Worm (Caenorhabditis elegans) whole organism, L4 larva: ENCODE results near the gene M116.5.
"Not testable (repeated sequence)": the region's sequence is repeated elsewhere in the genome, so short reads cannot be mapped to it uniquely, and the experiment has no call there.

ENCODE experiments used
- D1046.2 ChIP-seq: fragments of 200-800 bp; sonication (Bioruptor generic); IDR thresholded peaks from 2 replicates; pipeline ENCODE4 v1.3.6; 2022; ENCODE audit warnings: missing genetic modification characterization, missing compliant biosample characterization
- F26F4.8 ChIP-seq: fragments of 200-800 bp; sonication (Bioruptor generic); conservative IDR thresholded peaks from 2 replicates; pipeline ENCODE4 v1.3.6; 2022; ENCODE audit warnings: missing genetic modification characterization, missing compliant biosample characterization
- Y105C5A.15 ChIP-seq: fragments of 200-800 bp; sonication (Bioruptor generic); IDR thresholded peaks from 2 replicates; pipeline ENCODE4 v1.3.6; 2022; ENCODE audit warnings: missing genetic modification characterization, missing compliant biosample characterization
- ZK337.2 ChIP-seq: fragments of 200-800 bp; sonication (Bioruptor generic); IDR thresholded peaks from 2 replicates; pipeline ENCODE4 v1.3.6; 2022; ENCODE audit warnings: missing genetic modification reagents, missing genetic modification characterization, missing compliant biosample characterization
- aha-1 ChIP-seq: fragments of 150-350 bp; peaks from one replicate; lab custom pipeline; 2014; ENCODE audit warnings: missing biosample characterization, missing genetic modification characterization
- ceh-20 ChIP-seq: fragments of 200-800 bp; sonication (Bioruptor generic); IDR thresholded peaks from 2 replicates; pipeline ENCODE4 v1.3.6; 2022; ENCODE audit warnings: missing genetic modification reagents, missing genetic modification characterization, missing compliant biosample characterization
- ceh-44 ChIP-seq: fragments of 200-800 bp; sonication (Bioruptor generic); IDR thresholded peaks from 2 replicates; pipeline ENCODE4 v1.3.6; 2022; ENCODE audit warnings: missing genetic modification reagents, missing genetic modification characterization, missing compliant biosample characterization
- ceh-62 ChIP-seq: sonication (generic microtip); optimal IDR thresholded peaks from 2 replicates; lab custom pipeline; 2017; ENCODE audit warnings: missing biosample characterization, missing genetic modification characterization
- daf-19 ChIP-seq: fragments of 200-800 bp; sonication (Bioruptor generic); conservative IDR thresholded peaks from 2 replicates; pipeline ENCODE4 v1.3.6; 2022; ENCODE audit warnings: missing genetic modification characterization, missing compliant biosample characterization
- dmd-6 ChIP-seq: fragments of 200-800 bp; sonication (Bioruptor generic); IDR thresholded peaks from 2 replicates; pipeline ENCODE4 v1.3.6; 2022; ENCODE audit warnings: missing genetic modification reagents, missing genetic modification characterization, missing compliant biosample characterization
- duxl-1 ChIP-seq: sonication (generic microtip); optimal IDR thresholded peaks from 2 replicates; lab custom pipeline; 2016; ENCODE audit warnings: mild to moderate bottlenecking, missing genetic modification characterization, moderate library complexity, missing compliant biosample characterization; ENCODE audit not compliant: poor library complexity
- hlh-11 ChIP-seq: fragments of 200-800 bp; sonication (Bioruptor generic); optimal IDR thresholded peaks from 2 replicates; lab custom pipeline; 2018; ENCODE audit warnings: mild to moderate bottlenecking, missing genetic modification characterization, missing compliant biosample characterization
- hlh-30 ChIP-seq: sonication (generic microtip); optimal IDR thresholded peaks from 2 replicates; lab custom pipeline; 2017; ENCODE audit warnings: antibody characterized with exemption, mild to moderate bottlenecking, missing genetic modification characterization, missing compliant biosample characterization; ENCODE audit not compliant: insufficient read depth
- lim-7 ChIP-seq: fragments of 200-800 bp; sonication (Bioruptor generic); IDR thresholded peaks from 2 replicates; pipeline ENCODE4 v1.3.6; 2022; ENCODE audit warnings: missing genetic modification characterization, missing compliant biosample characterization
- lin-1 ChIP-seq: fragments of 200-800 bp; sonication (Bioruptor generic); IDR thresholded peaks from 2 replicates; pipeline ENCODE4 v1.3.6; 2022; ENCODE audit warnings: missing genetic modification reagents, missing genetic modification characterization, missing compliant biosample characterization
- lin-39 ChIP-seq: fragments of 150-350 bp; optimal IDR thresholded peaks from 2 replicates; lab custom pipeline; 2014; ENCODE audit warnings: missing biosample characterization, missing genetic modification reagents, missing genetic modification characterization
- lir-3 ChIP-seq: sonication (generic microtip); optimal IDR thresholded peaks from 2 replicates; lab custom pipeline; 2016; ENCODE audit warnings: mild to moderate bottlenecking, missing genetic modification characterization, missing compliant biosample characterization
- lsy-2 ChIP-seq, 2 experiments: fragments of 150-350 bp in 1 of 2; sonication (generic microtip) in 1 of 2; optimal IDR thresholded peaks; 2 replicates each; lab custom pipeline; 2014 to 2017; ENCODE audit warnings: missing biosample characterization in 2 of 2, missing genetic modification characterization in 2 of 2
- madf-5 ChIP-seq, 2 experiments: fragments of 200-800 bp; sonication (Bioruptor generic); IDR thresholded peaks; 2 replicates each; pipeline ENCODE4 v1.3.6; 2022; ENCODE audit warnings: missing compliant biosample characterization in 2 of 2, missing genetic modification characterization in 2 of 2
- mdl-1 ChIP-seq, 2 experiments: fragments of 150-350 bp in 1 of 2; sonication (generic microtip) in 1 of 2; optimal IDR thresholded peaks; 2 replicates each; lab custom pipeline; 2014 to 2017; ENCODE audit warnings: missing biosample characterization in 2 of 2, missing genetic modification characterization in 2 of 2
- mdt-29 ChIP-seq: fragments of 200-800 bp; sonication (Bioruptor generic); IDR thresholded peaks from 2 replicates; pipeline ENCODE4 v1.3.6; 2022; ENCODE audit warnings: missing genetic modification reagents, missing genetic modification characterization, missing compliant biosample characterization
- mes-2 ChIP-seq: sonication (generic microtip); optimal IDR thresholded peaks from 2 replicates; lab custom pipeline; 2016; ENCODE audit warnings: missing genotype, mild to moderate bottlenecking, missing genetic modification characterization, missing compliant biosample characterization; ENCODE audit not compliant: poor library complexity, severe bottlenecking
- nhr-28 ChIP-seq: fragments of 150-350 bp; optimal IDR thresholded peaks from 2 replicates; lab custom pipeline; 2014; ENCODE audit warnings: missing biosample characterization, missing genetic modification characterization
- nhr-41 ChIP-seq: fragments of 200-800 bp; sonication (Bioruptor generic); IDR thresholded peaks from 2 replicates; pipeline ENCODE4 v1.3.6; 2022; ENCODE audit warnings: missing genetic modification reagents, missing genetic modification characterization, missing compliant biosample characterization
- nhr-76 ChIP-seq: fragments of 150-350 bp; optimal IDR thresholded peaks from 2 replicates; lab custom pipeline; 2014; ENCODE audit warnings: missing biosample characterization, missing genetic modification characterization
- pha-4 ChIP-seq, 2 experiments: fragments of 150-350 bp in 1 of 2; fragments of 200-800 bp in 1 of 2; sonication (Bioruptor generic) in 1 of 2; IDR thresholded peaks in 1 of 2; optimal IDR thresholded peaks in 1 of 2; 2 replicates each; pipeline versions ENCODE4 v1.3.6 to Lab custom; 2014 to 2022; ENCODE audit warnings: missing genetic modification characterization in 2 of 2, missing genetic modification reagents in 2 of 2, missing biosample characterization in 1 of 2, missing compliant biosample characterization in 1 of 2
- php-3 ChIP-seq: fragments of 200-800 bp; sonication (Bioruptor generic); IDR thresholded peaks from 2 replicates; pipeline ENCODE4 v1.3.6; 2022; ENCODE audit warnings: missing genetic modification reagents, missing genetic modification characterization, missing compliant biosample characterization
- sdz-12 ChIP-seq: fragments of 200-800 bp; sonication (Bioruptor generic); optimal IDR thresholded peaks from 2 replicates; lab custom pipeline; 2018; ENCODE audit warnings: mild to moderate bottlenecking, missing genetic modification characterization, missing compliant biosample characterization
- snpc-1.2 ChIP-seq: fragments of 200-800 bp; sonication (Bioruptor generic); IDR thresholded peaks from 2 replicates; pipeline ENCODE4 v1.3.6; 2022; ENCODE audit warnings: missing genetic modification reagents, missing genetic modification characterization, missing compliant biosample characterization
- unc-39 ChIP-seq: sonication (generic microtip); optimal IDR thresholded peaks from 2 replicates; lab custom pipeline; 2017; ENCODE audit warnings: missing biosample characterization, missing genetic modification characterization
- unc-62 ChIP-seq, 3 experiments: fragments of 150-350 bp in 1 of 3; sonication (generic microtip); optimal IDR thresholded peaks in 2 of 3; peaks in 1 of 3; 1 replicate in 1 of 3; 2 replicates in 2 of 3; lab custom pipeline; 2014 to 2017; ENCODE audit warnings: missing biosample characterization in 3 of 3, missing genetic modification characterization in 3 of 3, missing genetic modification reagents in 3 of 3, missing genotype in 1 of 3
- vab-7 ChIP-seq: fragments of 200-800 bp; sonication (Bioruptor generic); IDR thresholded peaks from 2 replicates; pipeline ENCODE4 v1.3.6; 2022; ENCODE audit warnings: missing genetic modification reagents, missing genetic modification characterization, missing compliant biosample characterization
- zag-1 ChIP-seq: fragments of 150-350 bp; optimal IDR thresholded peaks from 2 replicates; lab custom pipeline; 2014; ENCODE audit warnings: missing biosample characterization, missing genetic modification characterization
- zip-11 ChIP-seq: fragments of 200-800 bp; sonication (Bioruptor generic); IDR thresholded peaks from 2 replicates; pipeline ENCODE4 v1.3.6; 2022; ENCODE audit warnings: missing genetic modification characterization, missing compliant biosample characterization
- ztf-11 ChIP-seq: fragments of 150-350 bp; optimal IDR thresholded peaks from 2 replicates; lab custom pipeline; 2014; ENCODE audit warnings: missing biosample characterization, missing genetic modification characterization

Gene M116.5

DNA sequence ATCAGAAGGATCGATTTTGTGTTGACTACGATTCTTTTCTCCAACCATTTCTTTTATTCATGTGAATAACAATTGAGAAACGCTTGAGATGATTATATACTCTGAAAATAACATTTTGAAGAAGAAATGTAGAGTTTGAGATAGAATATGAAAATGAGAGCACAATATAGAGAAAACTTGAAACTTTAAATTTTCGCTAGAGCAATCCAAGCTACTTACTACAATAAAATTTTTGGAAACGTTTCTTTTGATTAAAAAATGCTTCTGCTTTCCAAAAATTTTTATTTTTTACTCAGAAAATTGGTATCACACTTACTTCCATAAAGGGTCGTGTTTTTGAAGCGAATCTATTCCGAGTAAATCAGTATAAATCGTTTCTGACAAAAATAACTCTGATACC is at the start of gene M116.5:
M116.5 (minus strand) TSS at position 101 of the 400 bp plus-strand sequence.
- TF ChIP-seq pha-4 (GFP tag; IDR thresholded peaks at IDR 0.05; lab: Robert Waterston, UW) (no peak), pha-4 (tag; optimal IDR thresholded peaks at IDR 0.05; lab: Kevin White, UChicago) (no peak), lin-1 (GFP tag; lab: Robert Waterston, UW) (no peak), nhr-41 (no peak)
- TF ChIP-seq, all 104 proteins: peak for 0

DNA sequence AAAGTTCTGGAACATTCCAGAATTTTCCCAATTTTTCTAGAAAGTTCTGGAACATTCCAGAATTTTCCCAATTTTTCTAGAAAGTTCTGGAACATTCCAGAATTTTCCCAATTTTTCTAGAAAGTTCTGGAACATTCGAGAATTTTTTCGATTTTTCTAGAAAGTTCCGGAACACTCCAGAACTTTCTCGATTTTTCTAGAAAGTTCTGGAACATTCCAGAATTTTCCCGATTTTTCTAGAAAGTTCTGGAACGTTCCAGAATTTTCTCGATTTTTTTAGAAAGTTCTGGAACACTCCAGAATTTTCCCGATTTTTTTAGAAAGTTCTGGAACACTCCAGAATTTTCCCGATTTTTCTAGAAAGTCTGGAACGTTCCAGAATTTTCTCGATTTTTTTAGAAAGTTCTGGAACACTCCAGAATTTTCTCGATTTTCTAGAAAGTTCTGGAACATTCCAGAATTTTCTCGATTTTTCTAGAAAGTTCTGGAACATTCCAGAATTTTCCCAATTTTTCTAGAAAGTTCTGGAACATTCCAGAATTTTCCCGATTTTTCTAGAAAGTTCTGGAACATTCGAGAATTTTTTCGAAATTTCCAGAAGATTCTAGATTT is 48.0 kb upstream of the M116.5 start:
- TF ChIP-seq vab-7 (peak; percentile 46; the same call in 1 of the 2 replicates), pha-4 (GFP tag; IDR thresholded peaks at IDR 0.05; lab: Robert Waterston, UW) (0 out of 2 replicates have a peak, but pooled peaks have one; percentile 6), F26F4.8 (GFP tag; lab: Robert Waterston, UW) (0 out of 2 replicates have a peak, but pooled peaks have one; percentile 7), Y105C5A.15 (GFP tag; lab: Robert Waterston, UW) (peak; percentile 73; the same call in 1 of the 2 replicates), mdt-29 (GFP tag; lab: Robert Waterston, UW) (peak; percentile 79), lin-1 (GFP tag; lab: Robert Waterston, UW) (0 out of 2 replicates have a peak, but pooled peaks have one; percentile 8), lim-7 (GFP tag; lab: Robert Waterston, UW) (0 out of 2 replicates have a peak, but pooled peaks have one; percentile 42)
- TF ChIP-seq pha-4 (tag; optimal IDR thresholded peaks at IDR 0.05; lab: Kevin White, UChicago): not testable (repeated sequence)

DNA sequence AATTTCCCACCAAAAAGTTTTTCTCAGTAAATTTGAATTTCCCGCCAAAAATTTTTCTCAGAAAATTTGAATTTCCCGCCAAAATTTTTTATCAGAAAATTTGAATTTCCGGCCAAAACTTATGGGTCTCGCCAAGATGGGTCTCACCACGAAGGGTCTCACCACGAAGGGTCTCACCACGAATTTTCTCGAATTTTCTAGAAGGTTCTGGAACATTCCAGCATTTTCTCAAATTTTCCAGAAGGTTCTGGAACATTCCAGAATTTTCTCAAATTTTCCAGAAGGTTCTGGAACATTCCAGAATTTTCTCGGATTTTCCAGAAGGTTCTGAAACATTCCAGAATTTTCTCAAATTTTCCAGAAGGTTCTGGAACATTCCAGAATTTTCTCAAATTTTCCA is 46.5 kb upstream of the M116.5 start:
- 0 out of 2 replicates have a peak, but pooled peaks have one; percentile 27 for TF ChIP-seq snpc-1.2 (GFP tag; lab: Robert Waterston, UW)

DNA sequence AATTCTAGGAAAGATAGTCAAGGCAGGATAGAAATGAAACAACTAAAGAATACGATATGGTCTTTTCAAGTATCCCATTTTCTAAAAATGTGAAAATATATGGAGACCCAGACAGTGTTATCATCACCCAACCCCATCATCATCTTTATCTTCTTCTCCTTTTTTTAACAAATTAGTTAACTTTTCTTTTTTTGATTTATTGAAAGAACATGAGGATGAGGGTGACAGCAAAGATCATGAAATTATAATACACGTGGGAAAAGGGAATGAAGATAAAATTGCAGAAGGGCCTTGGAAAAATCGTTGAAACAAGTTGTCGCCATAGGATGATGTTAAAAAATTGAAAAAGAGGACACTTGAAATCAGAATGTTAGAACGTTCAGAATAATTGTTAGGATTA is 43.3 kb upstream of the M116.5 start:
- TF ChIP-seq nhr-28 (peak; percentile 40), hlh-30 (peak; percentile 22), ztf-11 (no peak), ceh-44 (GFP tag; lab: Robert Waterston, UW) (no peak), dmd-6 (GFP tag; lab: Robert Waterston, UW) (peak; percentile 19; the same call in 1 of the 2 replicates), mdl-1 (tag; optimal IDR thresholded peaks at IDR 0.05; lab: Kevin White, UChicago) (peak in 1 of 2 experiments; percentile 63)

DNA sequence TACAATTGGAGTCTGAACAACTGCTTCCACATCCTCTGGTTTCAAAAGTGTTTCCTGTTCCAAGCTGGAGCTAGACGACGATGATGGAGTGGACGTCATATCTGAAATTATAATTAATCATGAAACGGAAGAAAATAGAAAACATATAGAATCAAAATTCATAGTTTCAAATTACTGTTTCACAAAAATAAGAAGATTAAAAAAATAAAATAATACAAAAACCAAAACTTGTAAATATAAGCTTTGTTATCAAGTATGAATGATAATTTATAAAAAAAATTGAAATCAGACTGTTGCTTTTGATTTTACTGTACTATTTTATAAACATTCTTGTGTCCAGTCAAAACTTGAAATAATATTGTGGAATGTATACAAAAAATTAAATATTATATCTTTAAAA is 42.9 kb upstream of the M116.5 start, which contains the start of gene str-176:
str-176 (minus strand) TSS at position 101 of the 400 bp plus-strand sequence.
- TF ChIP-seq zip-11 (GFP tag; lab: Robert Waterston, UW) (no peak), lir-3 (tag; lab: Kevin White, UChicago) (no peak), hlh-30 (no peak), lsy-2 (tag; optimal IDR thresholded peaks at IDR 0.05; lab: Kevin White, UChicago) (no peak)

DNA sequence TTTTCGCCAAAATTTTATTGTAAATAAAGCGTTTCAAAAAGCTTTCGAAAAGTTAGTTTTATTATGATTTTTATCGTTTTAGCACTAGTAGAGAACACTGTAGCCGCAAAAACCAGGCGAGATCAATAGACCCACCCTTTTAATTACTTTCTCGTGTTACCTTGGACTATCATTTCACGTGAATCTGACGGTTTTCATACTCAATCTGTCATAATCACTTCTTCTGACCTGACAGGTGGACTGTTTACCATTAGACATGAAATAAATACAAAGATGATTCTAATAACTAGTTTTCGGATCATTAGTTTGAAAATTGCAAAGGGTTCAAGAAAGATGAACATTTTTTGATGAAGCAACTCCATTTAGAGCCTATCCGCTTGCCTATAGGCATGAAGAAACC is 42.2 kb upstream of the M116.5 start:
- TF ChIP-seq lin-39: no peak
- no peak for TF ChIP-seq ceh-62 (tag; lab: Kevin White, UChicago)
- no peak for TF ChIP-seq nhr-76
- peak; percentile 24 for TF ChIP-seq hlh-11 (tag; lab: Kevin White, UChicago)
- peak in 1 of 2 experiments; percentile 100 for TF ChIP-seq unc-62 (GFP tag; optimal IDR thresholded peaks at IDR 0.05 in 1 of 2; lab: Kevin White, UChicago)
- no peak for TF ChIP-seq unc-62 (tag; optimal IDR thresholded peaks at IDR 0.05; lab: Kevin White, UChicago)
- 0 out of 2 replicates have a peak, but pooled peaks have one; percentile 9 for TF ChIP-seq dmd-6 (GFP tag; lab: Robert Waterston, UW)
- no peak for TF ChIP-seq lin-1 (GFP tag; lab: Robert Waterston, UW)
- peak; percentile 68 for TF ChIP-seq nhr-28
- TF ChIP-seq zag-1 (tag; lab: Kevin White, UChicago): no peak
- no peak for TF ChIP-seq madf-5 (GFP tag; IDR thresholded peaks at IDR 0.05; lab: Robert Waterston, UW)
- TF ChIP-seq mes-2 (tag; lab: Kevin White, UChicago): no peak
- no peak for TF ChIP-seq php-3 (GFP tag; lab: Robert Waterston, UW)
- TF ChIP-seq vab-7: no peak
- TF ChIP-seq mdl-1 (tag; optimal IDR thresholded peaks at IDR 0.05; lab: Kevin White, UChicago): peak in 1 of 2 experiments; percentile 84
- TF ChIP-seq aha-1: peak; percentile 39
- TF ChIP-seq sdz-12 (GFP tag; lab: Kevin White, UChicago): no peak
- TF ChIP-seq D1046.2 (GFP tag; lab: Robert Waterston, UW): no peak
- TF ChIP-seq hlh-30: peak; percentile 58
- peak; percentile 60; the same call in 1 of the 2 replicates for TF ChIP-seq ceh-20 (GFP tag; lab: Robert Waterston, UW)
- TF ChIP-seq duxl-1 (tag; lab: Kevin White, UChicago): no peak
- no peak for TF ChIP-seq unc-39
- no peak for TF ChIP-seq ZK337.2
- no peak for TF ChIP-seq daf-19 (GFP tag; lab: Robert Waterston, UW)
- TF ChIP-seq lim-7 (GFP tag; lab: Robert Waterston, UW): no peak
